Fruit fly (Drosophila melanogaster): ENCODE measurements around the gene Had1.

Gene Had1

DNA sequence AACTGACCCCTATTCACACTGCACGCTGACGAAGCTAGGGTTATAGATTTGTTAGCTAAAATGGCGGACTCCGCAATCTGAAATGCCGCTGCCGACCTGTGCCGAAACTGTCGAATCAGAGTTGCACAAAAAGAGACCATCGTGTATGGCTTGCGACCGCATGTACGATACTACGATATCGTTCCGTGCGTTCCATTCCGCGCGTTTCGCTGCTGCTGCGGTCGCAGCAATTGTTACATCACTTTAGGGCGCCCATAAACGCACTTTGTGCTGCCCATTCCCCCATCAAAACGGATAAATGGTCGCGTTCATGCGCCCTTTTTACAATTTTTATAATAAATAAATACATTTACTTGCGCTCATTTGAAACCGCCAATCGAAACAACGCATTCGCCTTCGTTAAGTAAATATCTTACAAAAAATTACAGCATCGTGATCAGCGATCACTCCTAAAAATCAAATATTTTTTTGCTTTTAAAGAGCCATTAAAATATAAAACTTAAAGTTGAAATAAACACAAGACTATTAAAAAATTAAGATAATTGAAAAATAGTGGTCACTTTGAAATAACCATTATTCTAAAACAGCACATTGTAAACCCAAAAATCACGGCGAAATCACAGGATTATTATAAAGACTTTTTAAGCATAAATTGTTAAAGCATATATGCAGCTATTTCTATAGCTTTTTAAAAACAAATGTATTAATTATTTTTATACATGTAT, 11.9 kb upstream of the Had1 start, which contains the start of gene Cyp1 (continued):
- peak; percentile 90 for TF ChIP-seq CG1603 (tag; optimal IDR thresholded peaks at IDR 0.05)
- TF ChIP-seq sima (GFP tag; optimal IDR thresholded peaks at IDR 0.05): no peak
- no peak for TF ChIP-seq CG12744 (GFP tag; optimal IDR thresholded peaks at IDR 0.05)
- no peak for TF ChIP-seq Atf3 (GFP tag; optimal IDR thresholded peaks at IDR 0.05)
- TF ChIP-seq CG1233 (GFP tag; optimal IDR thresholded peaks at IDR 0.05): peak; percentile 33
- TF ChIP-seq CG7786 (GFP tag; optimal IDR thresholded peaks at IDR 0.05): no peak
- TF ChIP-seq scrt (GFP tag; optimal IDR thresholded peaks at IDR 0.05): no peak
- no peak for TF ChIP-seq crp (GFP tag; optimal IDR thresholded peaks at IDR 0.05)
- TF ChIP-seq CG31224 (GFP tag; IDR thresholded peaks at IDR 0.05): peak; percentile 30; the same call in 1 of the 2 replicates
- peak; percentile 46 for TF ChIP-seq CG5953 (GFP tag; IDR thresholded peaks at IDR 0.05)
- no peak for TF ChIP-seq CG6254 (GFP tag; optimal IDR thresholded peaks at IDR 0.05)
- no peak for TF ChIP-seq CG33557 (GFP tag; optimal IDR thresholded peaks at IDR 0.05)
- TF ChIP-seq CG16779 (GFP tag; IDR thresholded peaks at IDR 0.05): 0 out of 2 replicates have a peak, but pooled peaks have one; percentile 40
- TF ChIP-seq bcd (GFP tag; optimal IDR thresholded peaks at IDR 0.05): peak; percentile 8
- TF ChIP-seq CG7271 (tag; optimal IDR thresholded peaks at IDR 0.05): peak; percentile 19
- TF ChIP-seq CG14860 (GFP tag; IDR thresholded peaks at IDR 0.05; ENCODE audit: partially characterized antibody): peak; percentile 58; the same call in 2 of the 3 replicates
- TF ChIP-seq en (GFP tag; optimal IDR thresholded peaks at IDR 0.05): no peak
- TF ChIP-seq usp (GFP tag; optimal IDR thresholded peaks at IDR 0.05): no peak
- TF ChIP-seq Fer2 (tag; optimal IDR thresholded peaks at IDR 0.05): no peak
- no peak for TF ChIP-seq pita (GFP tag; optimal IDR thresholded peaks at IDR 0.05)
- TF ChIP-seq CG2678 (tag; optimal IDR thresholded peaks at IDR 0.05): no peak
- TF ChIP-seq CG7372 (GFP tag; IDR thresholded peaks at IDR 0.05): peak; percentile 38; the same call in 1 of the 2 replicates
- no peak for TF ChIP-seq tx (GFP tag; optimal IDR thresholded peaks at IDR 0.05)
- no peak for TF ChIP-seq CG2202 (tag; optimal IDR thresholded peaks at IDR 0.05)
- TF ChIP-seq gt (GFP tag; IDR thresholded peaks at IDR 0.05): peak; percentile 59
- TF ChIP-seq CrebB (tag; optimal IDR thresholded peaks at IDR 0.05): no peak
- TF ChIP-seq gem (tag; optimal IDR thresholded peaks at IDR 0.05): no peak
- TF ChIP-seq CG15011 (GFP tag; optimal IDR thresholded peaks at IDR 0.05): no peak
- no peak for TF ChIP-seq kay (GFP tag; optimal IDR thresholded peaks at IDR 0.05)
- peak; percentile 47 for TF ChIP-seq CG9727 (GFP tag; optimal IDR thresholded peaks at IDR 0.05)
- peak; percentile 32 for TF ChIP-seq Sox100B (GFP tag; optimal IDR thresholded peaks at IDR 0.05)
- TF ChIP-seq CG13624 (GFP tag; optimal IDR thresholded peaks at IDR 0.05): no peak
- no peak for TF ChIP-seq Hr39 (optimal IDR thresholded peaks at IDR 0.05)
- no peak for TF ChIP-seq CG11398 (GFP tag; optimal IDR thresholded peaks at IDR 0.05)
- no peak for TF ChIP-seq pan (optimal IDR thresholded peaks at IDR 0.05)
- TF ChIP-seq pan (GFP tag; optimal IDR thresholded peaks at IDR 0.05 in 1 of 2, IDR thresholded peaks at IDR 0.05 in 1 of 2): peak in 1 of 2 experiments; percentile 46
- TF ChIP-seq otp (GFP tag; IDR thresholded peaks at IDR 0.05): 0 out of 3 replicates have a peak, but pooled peaks have one; percentile 29
- no peak for TF ChIP-seq Oli (tag; optimal IDR thresholded peaks at IDR 0.05)
- no peak for TF ChIP-seq dmrt99B (tag; optimal IDR thresholded peaks at IDR 0.05)
- TF ChIP-seq Usf (GFP tag; optimal IDR thresholded peaks at IDR 0.05): no peak
- TF ChIP-seq CG7357 (GFP tag; IDR thresholded peaks at IDR 0.05): peak; percentile 34; the same call in 1 of the 3 replicates
- no peak for TF ChIP-seq Stat92E (GFP tag; optimal IDR thresholded peaks at IDR 0.05)
- no peak for TF ChIP-seq CG12219 (GFP tag; optimal IDR thresholded peaks at IDR 0.05)
- no peak; the same call in 1 of the 2 replicates for TF ChIP-seq esg (GFP tag; conservative IDR thresholded peaks at IDR 0.05)
- TF ChIP-seq CG6689 (GFP tag; IDR thresholded peaks at IDR 0.05): peak; percentile 41; the same call in 1 of the 2 replicates
- TF ChIP-seq ems (GFP tag; optimal IDR thresholded peaks at IDR 0.05): no peak
- peak; percentile 32 for TF ChIP-seq CG14710 (tag; optimal IDR thresholded peaks at IDR 0.05)
- TF ChIP-seq CG3163 (GFP tag; optimal IDR thresholded peaks at IDR 0.05): no peak
- peak; percentile 74 for TF ChIP-seq CG15479 (GFP tag; optimal IDR thresholded peaks at IDR 0.05)

Measured in whole organism, embryonic.